Fruit fly (Drosophila melanogaster): ENCODE data around the gene Aven.
A peak's percentile ranks its signal among the peaks of the same experiment; 100 is the strongest.

Aven gene

DNA sequence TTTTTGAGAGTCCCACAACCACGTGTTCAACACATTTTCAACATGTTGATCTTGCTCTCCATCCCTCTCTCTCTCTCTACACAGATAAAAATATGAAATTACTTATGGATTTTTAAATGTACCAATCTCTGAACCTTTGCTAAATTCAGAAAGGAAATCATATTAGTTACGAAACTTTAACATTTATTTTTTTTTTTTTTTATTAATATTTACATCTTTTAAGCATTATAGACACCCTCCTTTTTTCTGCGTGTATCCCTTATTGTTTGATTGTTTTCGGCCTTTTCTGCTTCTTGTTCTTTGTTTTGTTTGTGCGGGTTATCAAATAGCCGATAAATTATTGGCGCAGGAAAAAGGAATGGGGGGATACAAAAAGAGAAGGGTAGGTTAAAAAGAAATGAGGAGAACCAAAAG, 37.0 kb upstream of the Aven start (continued):
- TF ChIP-seq CG7556 (GFP tag; optimal IDR thresholded peaks at IDR 0.05): peak; percentile 95
- peak; percentile 98 for TF ChIP-seq CG2678 (tag; optimal IDR thresholded peaks at IDR 0.05)
- TF ChIP-seq Hr3 (GFP tag; optimal IDR thresholded peaks at IDR 0.05): peak; percentile 96
- peak; percentile 86 for TF ChIP-seq CG11560 (tag; IDR thresholded peaks at IDR 0.05)
- TF ChIP-seq CG10543 (GFP tag; optimal IDR thresholded peaks at IDR 0.05): peak; percentile 86
- peak; percentile 96 for TF ChIP-seq dmrt99B (tag; optimal IDR thresholded peaks at IDR 0.05)
- TF ChIP-seq tx (GFP tag; optimal IDR thresholded peaks at IDR 0.05): peak; percentile 76
- TF ChIP-seq CG3838 (GFP tag; optimal IDR thresholded peaks at IDR 0.05): peak; percentile 90
- no peak for TF ChIP-seq Bgb (GFP tag; IDR thresholded peaks at IDR 0.05; ENCODE audit: partially characterized antibody)
- TF ChIP-seq CG11247 (GFP tag; IDR thresholded peaks at IDR 0.05): peak; percentile 95
- TF ChIP-seq Neu2 (GFP tag; optimal IDR thresholded peaks at IDR 0.05; ENCODE audit: borderline replicate concordance): no peak
- peak; percentile 83 for TF ChIP-seq CG13123 (GFP tag; optimal IDR thresholded peaks at IDR 0.05)
- TF ChIP-seq chinmo (GFP tag; IDR thresholded peaks at IDR 0.05; ENCODE audit: partially characterized antibody): no peak
- peak; percentile 93 for TF ChIP-seq Taf1 (GFP tag; IDR thresholded peaks at IDR 0.05)
- TF ChIP-seq Dip3 (GFP tag; optimal IDR thresholded peaks at IDR 0.05): peak; percentile 76
- peak; percentile 77 for TF ChIP-seq chn (GFP tag; optimal IDR thresholded peaks at IDR 0.05)
- TF ChIP-seq CG9727 (GFP tag; optimal IDR thresholded peaks at IDR 0.05): peak; percentile 97
- TF ChIP-seq HLHmδ (GFP tag; optimal IDR thresholded peaks at IDR 0.05): no peak
- TF ChIP-seq zf30C (GFP tag; optimal IDR thresholded peaks at IDR 0.05): peak; percentile 99
- TF ChIP-seq grau (tag; optimal IDR thresholded peaks at IDR 0.05): peak; percentile 97
- TF ChIP-seq fd96Cb (tag; optimal IDR thresholded peaks at IDR 0.05): peak; percentile 97
- peak; percentile 94 for TF ChIP-seq sug (tag; optimal IDR thresholded peaks at IDR 0.05)
- peak; percentile 69 for TF ChIP-seq Dad (GFP tag; optimal IDR thresholded peaks at IDR 0.05)
- TF ChIP-seq grn (GFP tag; optimal IDR thresholded peaks at IDR 0.05): peak; percentile 37
- TF ChIP-seq scrt (GFP tag; optimal IDR thresholded peaks at IDR 0.05): peak; percentile 92
- TF ChIP-seq twi (tag; optimal IDR thresholded peaks at IDR 0.05): peak; percentile 100
- TF ChIP-seq TFAM (GFP tag; optimal IDR thresholded peaks at IDR 0.05): peak; percentile 71
- peak; percentile 84 for TF ChIP-seq Oaz (GFP tag; IDR thresholded peaks at IDR 0.05)
- TF ChIP-seq ranshi (GFP tag; IDR thresholded peaks at IDR 0.05): peak; percentile 97
- peak; percentile 77 for TF ChIP-seq slp2 (GFP tag; optimal IDR thresholded peaks at IDR 0.05)
- no peak for TF ChIP-seq hbn (GFP tag; IDR thresholded peaks at IDR 0.05; ENCODE audit: partially characterized antibody)
- no peak for TF ChIP-seq CG13287 (GFP tag; IDR thresholded peaks at IDR 0.05; ENCODE audit: partially characterized antibody)
- no peak for TF ChIP-seq lov (optimal IDR thresholded peaks at IDR 0.05)
- peak; percentile 94 for TF ChIP-seq lov (GFP tag; IDR thresholded peaks at IDR 0.05)

DNA sequence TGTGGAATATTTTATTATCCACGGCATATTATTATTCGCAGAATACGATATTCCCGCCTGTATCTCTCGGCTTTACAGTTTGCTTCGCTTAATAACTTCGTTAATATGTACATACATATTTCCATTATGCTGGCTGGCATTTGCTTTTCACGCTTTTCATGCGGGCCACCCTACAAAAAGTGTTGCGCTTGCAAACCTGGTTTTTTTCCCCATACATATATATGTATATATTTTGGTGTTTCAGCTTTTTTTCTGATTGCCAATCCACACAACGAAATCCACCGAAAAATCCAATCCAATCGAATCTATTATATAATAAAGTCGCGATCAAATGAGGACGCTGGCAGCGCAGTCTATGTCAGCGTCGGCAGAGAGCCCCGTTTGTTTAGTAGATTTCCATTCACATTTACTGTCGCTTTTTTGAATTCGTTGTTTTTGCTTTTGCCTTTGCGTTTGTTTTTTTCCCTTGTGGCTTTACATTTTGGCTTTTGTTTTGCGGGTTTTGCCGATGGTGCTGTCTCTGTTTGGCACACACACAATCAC, 36.4 kb upstream of the Aven start:
- TF ChIP-seq trh (GFP tag; optimal IDR thresholded peaks at IDR 0.05) (no peak), CG3281 (GFP tag; optimal IDR thresholded peaks at IDR 0.05) (no peak), pho (GFP tag; optimal IDR thresholded peaks at IDR 0.05) (no peak), CG2202 (tag; optimal IDR thresholded peaks at IDR 0.05) (no peak), grau (tag; optimal IDR thresholded peaks at IDR 0.05) (peak; percentile 7), CG31441 (GFP tag; IDR thresholded peaks at IDR 0.05) (0 out of 2 replicates have a peak, but pooled peaks have one; percentile 4), Dbx (GFP tag; IDR thresholded peaks at IDR 0.05) (no peak), CG10274 (GFP tag; optimal IDR thresholded peaks at IDR 0.05) (no peak), Rx (GFP tag; IDR thresholded peaks at IDR 0.05) (no peak), CG30431 (GFP tag; optimal IDR thresholded peaks at IDR 0.05) (no peak), Oaz (GFP tag; IDR thresholded peaks at IDR 0.05) (no peak), CG11696 (GFP tag; IDR thresholded peaks at IDR 0.05) (0 out of 2 replicates have a peak, but pooled peaks have one; percentile 1), gt (GFP tag; IDR thresholded peaks at IDR 0.05) (no peak), CG7556 (GFP tag; optimal IDR thresholded peaks at IDR 0.05) (peak; percentile 26), Adf1 (GFP tag; IDR thresholded peaks at IDR 0.05) (peak; percentile 75), E2f1 (GFP tag; IDR thresholded peaks at IDR 0.05) (no peak), CG11504 (tag; optimal IDR thresholded peaks at IDR 0.05) (peak; percentile 30), nom (GFP tag; optimal IDR thresholded peaks at IDR 0.05) (no peak), CoRest (tag; optimal IDR thresholded peaks at IDR 0.05) (peak; percentile 32), CG4360 (GFP tag; IDR thresholded peaks at IDR 0.05) (no peak), CG11560 (tag; IDR thresholded peaks at IDR 0.05) (no peak), chinmo (GFP tag; IDR thresholded peaks at IDR 0.05; ENCODE audit: partially characterized antibody) (peak; percentile 87; the same call in 2 of the 4 replicates)
